Worm (Caenorhabditis elegans) whole organism, mixed stage, embryonic: Measurements from ENCODE around the gene stau-1.
A peak's percentile ranks its signal among the peaks of the same experiment; 100 is the strongest.

ENCODE experiments used
- M03D4.4 ChIP-seq: sonication (generic microtip); optimal IDR thresholded peaks from 2 replicates; lab custom pipeline; 2017; ENCODE audit warnings: mild to moderate bottlenecking, missing genetic modification characterization, missing compliant biosample characterization
- bed-3 ChIP-seq: fragments of 200-800 bp; sonication (Bioruptor generic); optimal IDR thresholded peaks from 3 replicates; lab custom pipeline; 2018; ENCODE audit warnings: mild to moderate bottlenecking, missing genetic modification characterization, moderate library complexity, missing compliant biosample characterization
- ceh-39 ChIP-seq: fragments of 150-350 bp; optimal IDR thresholded peaks from 2 replicates; lab custom pipeline; 2014; ENCODE audit warnings: missing biosample characterization, missing genetic modification characterization
- ceh-43 ChIP-seq: fragments of 200-800 bp; sonication (Bioruptor generic); optimal IDR thresholded peaks from 2 replicates; lab custom pipeline; 2018; ENCODE audit warnings: mild to moderate bottlenecking, missing genetic modification characterization, moderate library complexity, missing compliant biosample characterization
- ceh-83 ChIP-seq: fragments of 200-800 bp; sonication (Bioruptor generic); optimal IDR thresholded peaks from 2 replicates; lab custom pipeline; 2018; ENCODE audit warnings: mild to moderate bottlenecking, missing genetic modification characterization, missing compliant biosample characterization
- ces-1 ChIP-seq: fragments of 150-350 bp; optimal IDR thresholded peaks from 2 replicates; lab custom pipeline; 2014; ENCODE audit warnings: missing biosample characterization, missing genetic modification reagents, missing genetic modification characterization
- cnd-1 ChIP-seq: fragments of 200-800 bp; sonication (Bioruptor generic); optimal IDR thresholded peaks from 2 replicates; lab custom pipeline; 2018; ENCODE audit warnings: mild to moderate bottlenecking, missing genetic modification characterization, missing compliant biosample characterization
- drap-1 ChIP-seq: fragments of 200-800 bp; sonication (Bioruptor generic); optimal IDR thresholded peaks from 3 replicates; lab custom pipeline; 2018; ENCODE audit warnings: mild to moderate bottlenecking, missing genetic modification characterization, missing compliant biosample characterization
- elt-1 ChIP-seq: sonication (generic microtip); optimal IDR thresholded peaks from 2 replicates; lab custom pipeline; 2017; ENCODE audit warnings: missing genetic modification characterization, mild to moderate bottlenecking, missing compliant biosample characterization, antibody characterized with exemption, moderate library complexity, borderline replicate concordance; ENCODE audit not compliant: insufficient read depth
- elt-3 ChIP-seq: fragments of 150-350 bp; optimal IDR thresholded peaks from 2 replicates; lab custom pipeline; 2014; ENCODE audit warnings: missing biosample characterization, missing genetic modification characterization
- flh-1 ChIP-seq: fragments of 200-800 bp; sonication (Bioruptor generic); optimal IDR thresholded peaks from 2 replicates; lab custom pipeline; 2018; ENCODE audit warnings: mild to moderate bottlenecking, missing genetic modification characterization, moderate library complexity, missing compliant biosample characterization
- ham-2 ChIP-seq: fragments of 200-800 bp; sonication (Bioruptor generic); optimal IDR thresholded peaks from 2 replicates; lab custom pipeline; 2018; ENCODE audit warnings: mild to moderate bottlenecking, missing genetic modification characterization, missing compliant biosample characterization
- hlh-1 ChIP-seq: fragments of 150-350 bp; optimal IDR thresholded peaks from 2 replicates; lab custom pipeline; 2014; ENCODE audit warnings: missing biosample characterization, missing genetic modification reagents, missing genetic modification characterization
- lin-13 ChIP-seq: fragments of 150-350 bp; optimal IDR thresholded peaks from 2 replicates; lab custom pipeline; 2014; ENCODE audit warnings: missing biosample characterization, missing genetic modification characterization
- lin-32 ChIP-seq: fragments of 200-800 bp; sonication (Bioruptor generic); optimal IDR thresholded peaks from 2 replicates; lab custom pipeline; 2018; ENCODE audit warnings: mild to moderate bottlenecking, missing genetic modification characterization, missing compliant biosample characterization
- lsy-2 ChIP-seq: fragments of 150-350 bp; optimal IDR thresholded peaks from 2 replicates; lab custom pipeline; 2014; ENCODE audit warnings: missing biosample characterization, missing genetic modification characterization
- mab-5 ChIP-seq: fragments of 150-350 bp; optimal IDR thresholded peaks from 2 replicates; lab custom pipeline; 2014; ENCODE audit warnings: missing biosample characterization, missing genetic modification characterization
- mep-1 ChIP-seq: fragments of 150-350 bp; optimal IDR thresholded peaks from 2 replicates; lab custom pipeline; 2017; ENCODE audit warnings: missing biosample characterization, missing genetic modification reagents, missing genetic modification characterization, inconsistent platforms
- mls-2 ChIP-seq: sonication (generic microtip); optimal IDR thresholded peaks from 2 replicates; lab custom pipeline; 2016; ENCODE audit warnings: mild to moderate bottlenecking, missing genetic modification characterization, moderate library complexity, missing compliant biosample characterization
- nhr-12 ChIP-seq: fragments of 150-350 bp; optimal IDR thresholded peaks from 2 replicates; lab custom pipeline; 2014; ENCODE audit warnings: missing biosample characterization, missing genetic modification characterization
- nhr-2 ChIP-seq: fragments of 150-350 bp; optimal IDR thresholded peaks from 2 replicates; lab custom pipeline; 2014; ENCODE audit warnings: missing biosample characterization, missing genetic modification characterization
- nhr-237 ChIP-seq: fragments of 150-350 bp; optimal IDR thresholded peaks from 2 replicates; lab custom pipeline; 2014; ENCODE audit warnings: missing biosample characterization, missing genetic modification characterization
- nhr-28 ChIP-seq: fragments of 150-350 bp; optimal IDR thresholded peaks from 2 replicates; lab custom pipeline; 2014; ENCODE audit warnings: missing biosample characterization, missing genetic modification characterization
- pha-4 ChIP-seq: fragments of 150-350 bp; optimal IDR thresholded peaks from 2 replicates; lab custom pipeline; 2018; ENCODE audit warnings: missing biosample characterization, missing genetic modification reagents, missing genetic modification characterization
- sem-2 ChIP-seq: fragments of 200-800 bp; sonication (Bioruptor generic); optimal IDR thresholded peaks from 2 replicates; lab custom pipeline; 2018; ENCODE audit warnings: mild to moderate bottlenecking, missing genetic modification characterization, missing compliant biosample characterization
- snpc-4 ChIP-seq: fragments of 150-350 bp; optimal IDR thresholded peaks from 2 replicates; lab custom pipeline; 2014; ENCODE audit warnings: missing biosample characterization, missing genetic modification characterization
- sptf-1 ChIP-seq: sonication (generic microtip); optimal IDR thresholded peaks from 2 replicates; lab custom pipeline; 2017; ENCODE audit warnings: mild to moderate bottlenecking, missing genetic modification characterization, moderate library complexity, missing compliant biosample characterization
- tbx-8 ChIP-seq: fragments of 200-800 bp; sonication (Bioruptor generic); optimal IDR thresholded peaks from 2 replicates; lab custom pipeline; 2018; ENCODE audit warnings: mild to moderate bottlenecking, missing genetic modification characterization, moderate library complexity, missing compliant biosample characterization
- unc-120 ChIP-seq: sonication (generic microtip); optimal IDR thresholded peaks from 2 replicates; lab custom pipeline; 2017; ENCODE audit warnings: missing genetic modification characterization, missing compliant biosample characterization; ENCODE audit not compliant: poor library complexity, severe bottlenecking
- unc-39 ChIP-seq: fragments of 150-350 bp; optimal IDR thresholded peaks from 2 replicates; lab custom pipeline; 2014; ENCODE audit warnings: missing biosample characterization, missing genetic modification characterization
- unc-62 ChIP-seq: fragments of 150-350 bp; optimal IDR thresholded peaks from 2 replicates; lab custom pipeline; 2014; ENCODE audit warnings: missing biosample characterization, missing genetic modification reagents, missing genetic modification characterization
- zip-8 ChIP-seq: fragments of 150-350 bp; optimal IDR thresholded peaks from 2 replicates; lab custom pipeline; 2014; ENCODE audit warnings: missing biosample characterization, missing genetic modification characterization
- ztf-11 ChIP-seq: fragments of 150-350 bp; optimal IDR thresholded peaks from 2 replicates; lab custom pipeline; 2014; ENCODE audit warnings: missing biosample characterization, missing genetic modification characterization

stau-1 gene

ce11 chrX:992650-993403 lies 42.3 kb downstream of the stau-1 start:
- TF ChIP-seq bed-3 (no peak), lsy-2 (peak; percentile 30), mab-5 (tag; lab: Kevin White, UChicago) (no peak), ztf-11 (tag; lab: Kevin White, UChicago) (peak; percentile 72), nhr-237 (no peak), drap-1 (GFP tag; lab: Kevin White, UChicago) (peak; percentile 59), elt-1 (tag; lab: Kevin White, UChicago) (no peak), snpc-4 (tag; lab: Kevin White, UChicago) (no peak), mep-1 (peak; percentile 65), hlh-1 (tag; lab: Kevin White, UChicago) (peak; percentile 21), sem-2 (no peak), ces-1 (GFP tag; lab: Kevin White, UChicago) (peak; percentile 56), unc-62 (GFP tag; lab: Kevin White, UChicago) (peak; percentile 30), cnd-1 (tag; lab: Kevin White, UChicago) (peak; percentile 28), ham-2 (peak; percentile 20), mls-2 (tag; lab: Kevin White, UChicago) (peak; percentile 10), unc-120 (peak; percentile 99), ceh-83 (GFP tag; lab: Kevin White, UChicago) (no peak)

DNA sequence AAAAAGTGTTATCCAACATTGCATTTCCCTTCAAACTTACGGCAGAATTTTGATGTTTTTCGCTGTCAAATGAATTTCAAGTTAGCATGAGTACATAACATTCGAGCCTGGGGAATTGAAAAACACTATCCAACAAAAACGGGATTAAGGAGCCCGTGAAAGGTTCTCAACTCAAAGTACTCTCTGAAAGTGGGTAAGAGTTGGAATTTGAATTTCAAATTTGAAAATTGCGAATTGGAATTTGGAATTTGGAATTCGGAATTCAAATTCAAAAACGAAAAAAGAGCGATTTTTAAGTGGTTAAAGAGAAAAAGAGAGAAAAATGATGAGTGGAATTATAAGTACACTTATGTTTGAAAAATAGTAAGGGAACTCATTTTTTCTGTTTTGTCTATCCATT lies 43.8 kb downstream of the stau-1 start, which contains the start of the genes C09E10.3 and dgk-1:
C09E10.3 (minus strand) TSS at position 101 of the 400 bp plus-strand sequence.
dgk-1 (minus strand) TSS at position 183 of the 400 bp plus-strand sequence.
- TF ChIP-seq ces-1 (GFP tag; lab: Kevin White, UChicago) (no peak), ceh-43 (GFP tag; lab: Kevin White, UChicago) (no peak), mab-5 (tag; lab: Kevin White, UChicago) (no peak), flh-1 (no peak), lin-32 (no peak), ceh-39 (tag; lab: Kevin White, UChicago) (no peak), pha-4 (tag; lab: Kevin White, UChicago) (no peak), tbx-8 (no peak), sptf-1 (tag; lab: Kevin White, UChicago) (no peak), snpc-4 (tag; lab: Kevin White, UChicago) (no peak), zip-8 (no peak), sem-2 (no peak), M03D4.4 (no peak), lsy-2 (no peak)

DNA sequence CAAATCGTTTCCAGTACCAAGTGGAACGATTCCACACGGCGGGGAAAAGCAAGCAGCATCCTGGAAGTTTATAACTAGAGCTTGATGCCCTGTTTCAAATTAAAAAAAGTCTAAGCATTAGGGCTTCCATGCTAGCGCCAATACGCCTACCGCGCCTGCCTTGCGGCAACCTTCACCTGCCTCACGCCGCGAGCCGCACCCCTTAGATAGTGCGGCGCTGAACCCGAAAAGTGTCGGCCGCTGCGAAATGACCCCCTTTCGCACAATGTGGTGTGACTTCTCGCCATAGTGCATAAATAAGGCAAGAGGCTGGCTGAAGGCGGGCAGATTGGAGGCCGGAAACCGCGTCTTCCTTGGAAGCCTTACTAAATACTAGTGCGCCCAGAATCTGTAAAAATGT lies 48.6 kb downstream of the stau-1 start:
- TF ChIP-seq zip-8, result no peak
- TF ChIP-seq bed-3, result no peak
- no peak for TF ChIP-seq unc-39 (tag; lab: Kevin White, UChicago)
- no peak for TF ChIP-seq unc-120
- TF ChIP-seq mab-5 (tag; lab: Kevin White, UChicago), result no peak
- no peak for TF ChIP-seq nhr-2 (tag; lab: Kevin White, UChicago)
- no peak for TF ChIP-seq elt-3 (tag; lab: Kevin White, UChicago)
- TF ChIP-seq ceh-83 (GFP tag; lab: Kevin White, UChicago), result no peak
- TF ChIP-seq nhr-28 (tag; lab: Kevin White, UChicago), result no peak
- TF ChIP-seq M03D4.4, result no peak
- no peak for TF ChIP-seq tbx-8
- TF ChIP-seq sem-2, result no peak
- TF ChIP-seq nhr-12 (tag; lab: Kevin White, UChicago), result no peak
- TF ChIP-seq unc-62 (GFP tag; lab: Kevin White, UChicago), result no peak

- no peak for TF ChIP-seq lin-13
- no peak for TF ChIP-seq unc-39 (tag; lab: Kevin White, UChicago)
- TF ChIP-seq tbx-8, result no peak
Observed at ce11 chrX:982598-982997, 52.5 kb downstream of the stau-1 start.
